Worm (Caenorhabditis elegans) whole organism, L2 larva: ENCODE results near the gene vps-54.

Experiments used
- lsy-2 ChIP-seq, 2 experiments: fragments of 150-350 bp in 1 of 2; sonication (generic microtip) in 1 of 2; optimal IDR thresholded peaks; 2 replicates each; lab custom pipeline; 2014 to 2017; ENCODE audit warnings: missing biosample characterization in 2 of 2, missing genetic modification characterization in 2 of 2
- sma-9 ChIP-seq, 2 experiments: fragments of 150-350 bp in 1 of 2; sonication (generic microtip) in 1 of 2; optimal IDR thresholded peaks; 2 replicates each; lab custom pipeline; 2014 to 2016; ENCODE audit warnings: missing genetic modification characterization in 2 of 2, mild to moderate bottlenecking in 1 of 2, missing biosample characterization in 1 of 2, missing compliant biosample characterization in 1 of 2, missing genetic modification reagents in 1 of 2, moderate library complexity in 1 of 2

DNA sequence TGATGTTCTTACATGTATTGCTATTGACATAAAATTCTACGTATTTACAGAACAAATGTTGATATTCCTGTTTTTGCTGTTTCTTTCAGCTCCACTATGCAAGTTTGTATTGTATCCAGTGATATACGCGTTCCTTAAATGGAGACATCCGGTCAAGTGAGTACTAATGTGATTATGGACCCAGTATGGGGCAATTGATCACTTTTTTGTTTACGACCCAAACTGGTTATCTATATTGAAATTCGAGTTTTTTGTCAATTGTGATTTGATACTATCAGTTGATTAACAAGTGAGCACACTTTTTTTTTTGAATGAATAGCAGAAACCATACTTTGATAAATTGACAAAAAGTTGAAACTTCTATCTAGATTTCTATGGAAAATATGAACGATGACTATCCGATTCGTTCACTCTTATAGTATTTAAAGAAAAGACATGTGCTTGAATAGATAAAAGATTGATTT, 5.7 kb upstream of the vps-54 start, which contains the start of gene T21C9.6:
- TF ChIP-seq lsy-2 (tag; optimal IDR thresholded peaks at IDR 0.05; lab: Kevin White, UChicago) (no peak), sma-9 (GFP tag; optimal IDR thresholded peaks at IDR 0.05; lab: Kevin White, UChicago) (no peak), sma-9 (tag; optimal IDR thresholded peaks at IDR 0.05; lab: Kevin White, UChicago) (no peak)
